Worm (Caenorhabditis elegans): ENCODE results near the gene rle-1.

DNA sequence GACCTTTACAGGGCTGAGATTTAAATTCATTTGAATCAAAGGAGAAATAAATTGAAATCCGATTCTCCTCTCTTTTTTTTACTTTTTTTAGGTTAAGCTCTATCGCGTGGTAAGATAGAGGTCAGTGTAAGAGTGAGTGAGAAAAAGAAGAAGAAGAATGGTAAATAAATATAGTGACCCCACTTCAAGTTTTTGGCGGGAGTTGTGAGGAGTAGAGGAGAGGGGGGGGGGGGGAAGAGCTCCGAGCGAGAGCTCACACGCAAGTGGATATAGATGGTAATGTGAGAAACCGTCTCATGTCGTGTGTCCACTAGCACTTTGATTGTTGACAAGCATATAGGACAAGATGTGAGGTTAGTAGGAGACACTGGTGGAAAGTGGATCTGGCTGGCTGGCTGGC, 31.0 kb downstream of the rle-1 start, which contains the start of gene W05B2.2:
- TF ChIP-seq ztf-11 (tag; optimal IDR thresholded peaks at IDR 0.05) (no peak), nhr-77 (tag; optimal IDR thresholded peaks at IDR 0.05) (no peak), lin-39 (tag; optimal IDR thresholded peaks at IDR 0.05) (no peak), elt-3 (tag; optimal IDR thresholded peaks at IDR 0.05) (no peak), egl-27 (tag; optimal IDR thresholded peaks at IDR 0.05) (no peak), tbx-2 (tag; optimal IDR thresholded peaks at IDR 0.05) (no peak), hmg-11 (tag; optimal IDR thresholded peaks at IDR 0.05) (no peak), snpc-4 (tag; optimal IDR thresholded peaks at IDR 0.05) (no peak), mdl-1 (tag; optimal IDR thresholded peaks at IDR 0.05) (no peak), unc-62 (GFP tag; optimal IDR thresholded peaks at IDR 0.05) (no peak)

All from whole organism, L3 larva.